Fruit fly (Drosophila melanogaster): ENCODE measurements around the gene CG14314.
A peak's percentile ranks its signal among the peaks of the same experiment; 100 is the strongest.

The CG14314 gene

dm6 chr3R:18228713-18229222 lies 12.8 kb downstream of the CG14314 start (continued):
- TF ChIP-seq Ets65A (GFP tag) = no peak
- no peak for TF ChIP-seq CG2116 (GFP tag; optimal IDR thresholded peaks at IDR 0.05)
- 0 out of 2 replicates have a peak, but pooled peaks have one; percentile 21 for TF ChIP-seq HLH3B (GFP tag; IDR thresholded peaks at IDR 0.05)
- no peak for TF ChIP-seq jumu (GFP tag; optimal IDR thresholded peaks at IDR 0.05)
- 0 out of 2 replicates have a peak, but pooled peaks have one; percentile 15 for TF ChIP-seq sisA (GFP tag; IDR thresholded peaks at IDR 0.05)
- TF ChIP-seq NFAT (GFP tag; IDR thresholded peaks at IDR 0.05) = peak; percentile 47; the same call in 1 of the 2 replicates
- TF ChIP-seq Xrp1 (GFP tag; IDR thresholded peaks at IDR 0.05) = 0 out of 2 replicates have a peak, but pooled peaks have one; percentile 18
- no peak for TF ChIP-seq CG15479 (GFP tag; optimal IDR thresholded peaks at IDR 0.05)
- peak; percentile 24; the same call in 1 of the 2 replicates for TF ChIP-seq slbo (GFP tag; IDR thresholded peaks at IDR 0.05)
- TF ChIP-seq repo (GFP tag; optimal IDR thresholded peaks at IDR 0.05) = peak; percentile 91

dm6 chr3R:18230229-18230628 lies 14.3 kb downstream of the CG14314 start:
- TF ChIP-seq CG15514 (GFP tag; optimal IDR thresholded peaks at IDR 0.05) (peak; percentile 47), CG2116 (GFP tag; optimal IDR thresholded peaks at IDR 0.05) (peak; percentile 10), CG17802 (tag; optimal IDR thresholded peaks at IDR 0.05) (peak; percentile 86), BEAF-32 (GFP tag; optimal IDR thresholded peaks at IDR 0.05) (peak; percentile 41), Dp (GFP tag; optimal IDR thresholded peaks at IDR 0.05) (peak; percentile 60), slbo (GFP tag; IDR thresholded peaks at IDR 0.05) (no peak), CG12659 (GFP tag; optimal IDR thresholded peaks at IDR 0.05) (no peak), CG6791 (GFP tag; IDR thresholded peaks at IDR 0.05; ENCODE audit: partially characterized antibody) (0 out of 3 replicates have a peak, but pooled peaks have one; percentile 27), Dll (GFP tag; IDR thresholded peaks at IDR 0.05; ENCODE audit: partially characterized antibody) (0 out of 4 replicates have a peak, but pooled peaks have one; percentile 20), CG10147 (GFP tag; optimal IDR thresholded peaks at IDR 0.05) (no peak), HLH4C (GFP tag; IDR thresholded peaks at IDR 0.05; ENCODE audit: partially characterized antibody) (0 out of 3 replicates have a peak, but pooled peaks have one; percentile 25), Sry-δ (GFP tag; optimal IDR thresholded peaks at IDR 0.05) (peak; percentile 32), CG13287 (GFP tag; IDR thresholded peaks at IDR 0.05; ENCODE audit: partially characterized antibody) (peak; percentile 43; the same call in 1 of the 2 replicates), br (optimal IDR thresholded peaks at IDR 0.05) (no peak), pzg (GFP tag; optimal IDR thresholded peaks at IDR 0.05) (peak; percentile 37), CG30020 (tag; optimal IDR thresholded peaks at IDR 0.05) (peak; percentile 21), Ets97D (GFP tag; optimal IDR thresholded peaks at IDR 0.05) (no peak), nom (GFP tag; optimal IDR thresholded peaks at IDR 0.05) (no peak), disco-r (GFP tag; optimal IDR thresholded peaks at IDR 0.05) (no peak), sens (GFP tag) (peak; percentile 45), Dref (GFP tag; IDR thresholded peaks at IDR 0.05) (peak; percentile 46; the same call in 1 of the 2 replicates), CG1603 (tag; optimal IDR thresholded peaks at IDR 0.05) (peak; percentile 26), CG7357 (GFP tag; IDR thresholded peaks at IDR 0.05) (peak; percentile 79), ssp (GFP tag; IDR thresholded peaks at IDR 0.05) (peak; percentile 84), hth (optimal IDR thresholded peaks at IDR 0.05) (no peak), CoRest (tag; optimal IDR thresholded peaks at IDR 0.05) (no peak), row (GFP tag; IDR thresholded peaks at IDR 0.05) (peak; percentile 20; the same call in 1 of the 3 replicates), stwl (tag; optimal IDR thresholded peaks at IDR 0.05) (peak; percentile 42), Six4 (GFP tag; optimal IDR thresholded peaks at IDR 0.05) (no peak), Myb (GFP tag; optimal IDR thresholded peaks at IDR 0.05) (peak; percentile 80), Nf-YB (GFP tag; optimal IDR thresholded peaks at IDR 0.05) (no peak), her (GFP tag; optimal IDR thresholded peaks at IDR 0.05) (no peak), E2f2 (GFP tag; IDR thresholded peaks at IDR 0.05) (peak; percentile 51; the same call in 1 of the 2 replicates), Elba2 (GFP tag; optimal IDR thresholded peaks at IDR 0.05) (no peak), Med (GFP tag) (peak; percentile 50), exex (tag; optimal IDR thresholded peaks at IDR 0.05) (peak; percentile 9), trem (tag; optimal IDR thresholded peaks at IDR 0.05) (peak; percentile 13), h (optimal IDR thresholded peaks at IDR 0.05) (no peak), tap (tag; optimal IDR thresholded peaks at IDR 0.05) (no peak), CG3995 (GFP tag; optimal IDR thresholded peaks at IDR 0.05) (no peak)

All from whole organism, embryonic.